Fruit fly (Drosophila melanogaster) whole organism, pupa: ENCODE results near the gene CG17493.

ENCODE experiments used
- CG12605 ChIP-seq: fragments of 200-800 bp; sonication (Bioruptor generic); IDR thresholded peaks from 2 replicates; pipeline ENCODE4 v1.3.6; 2022; ENCODE audit warnings: missing biosample characterization, missing genetic modification characterization
- CG13204 ChIP-seq: fragments of 200-800 bp; sonication (Bioruptor generic); optimal IDR thresholded peaks from 2 replicates; lab custom pipeline; 2018; ENCODE audit warnings: missing biosample characterization, mild to moderate bottlenecking, missing genetic modification characterization, moderate library complexity
- CG14655 ChIP-seq: fragments of 200-800 bp; sonication (Bioruptor generic); optimal IDR thresholded peaks from 3 replicates; lab custom pipeline; 2017; ENCODE audit warnings: mild to moderate bottlenecking, missing biosample characterization, missing genetic modification reagents, missing genetic modification characterization
- CG17806 ChIP-seq: fragments of 200-800 bp; sonication (Bioruptor generic); optimal IDR thresholded peaks from 2 replicates; lab custom pipeline; 2018; ENCODE audit warnings: missing biosample characterization, mild to moderate bottlenecking, missing genetic modification characterization, moderate library complexity
- CG8159 ChIP-seq: fragments of 200-800 bp; sonication (Bioruptor generic); optimal IDR thresholded peaks from 3 replicates; lab custom pipeline; 2018; ENCODE audit warnings: missing biosample characterization, mild to moderate bottlenecking, missing genetic modification characterization, moderate library complexity
- CG8301 ChIP-seq: fragments of 200-800 bp; sonication (Bioruptor generic); optimal IDR thresholded peaks from 2 replicates; lab custom pipeline; 2018; ENCODE audit warnings: missing biosample characterization, mild to moderate bottlenecking, missing genetic modification characterization
- CG9948 ChIP-seq: fragments of 200-800 bp; sonication (Bioruptor generic); optimal IDR thresholded peaks from 2 replicates; lab custom pipeline; 2018; ENCODE audit warnings: missing biosample characterization, mild to moderate bottlenecking, missing genetic modification characterization, moderate library complexity
- D1 ChIP-seq: fragments of 200-800 bp; sonication (Bioruptor generic); optimal IDR thresholded peaks from 2 replicates; lab custom pipeline; 2018; ENCODE audit warnings: missing biosample characterization, mild to moderate bottlenecking, missing genetic modification characterization, moderate library complexity
- EcR ChIP-seq: fragments of 200-800 bp; sonication (Bioruptor generic); optimal IDR thresholded peaks from 3 replicates; lab custom pipeline; 2019; ENCODE audit warnings: missing biosample characterization, missing genetic modification characterization, mild to moderate bottlenecking, moderate library complexity, missing genetic modification reagents

DNA sequence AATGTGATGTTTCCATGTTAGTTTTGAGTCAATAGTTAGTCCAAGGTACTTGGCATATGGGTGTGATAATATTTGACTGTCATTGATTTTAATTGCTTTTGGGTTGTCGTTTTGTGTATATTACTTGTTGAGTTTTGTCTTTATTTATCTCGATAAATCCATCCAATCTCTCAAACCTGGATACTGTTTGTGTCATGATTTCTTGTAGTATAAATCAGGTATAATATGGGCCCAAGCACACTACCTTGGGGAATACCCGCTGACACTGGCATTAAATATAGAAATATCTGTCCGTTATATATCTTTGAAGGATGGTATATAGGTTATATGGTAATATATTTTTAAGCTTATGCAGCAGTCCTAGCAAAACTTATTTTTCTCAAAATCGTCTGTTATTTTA is 17.6 kb downstream of the CG17493 start:
- TF ChIP-seq D1 (tag; lab: Kevin White, UChicago) (no peak), CG17806 (no peak), EcR (GFP tag; lab: Kevin White, UChicago) (no peak), CG14655 (GFP tag; lab: Kevin White, UChicago) (no peak), CG8159 (tag; lab: Kevin White, UChicago) (no peak), CG8301 (tag; lab: Kevin White, UChicago) (no peak), CG12605 (no peak), CG13204 (GFP tag; lab: Kevin White, UChicago) (no peak), CG9948 (tag; lab: Kevin White, UChicago) (no peak)
